Worm (Caenorhabditis elegans) whole organism, late embryonic: ENCODE data around the gene F13A2.2.

Source experiments
- K02D7.2 ChIP-seq: sonication (generic microtip); optimal IDR thresholded peaks from 2 replicates; lab custom pipeline; 2017; ENCODE audit warnings: mild to moderate bottlenecking, missing genetic modification characterization, missing compliant biosample characterization
- hlh-13 ChIP-seq: fragments of 200-800 bp; sonication (Bioruptor generic); optimal IDR thresholded peaks from 2 replicates; lab custom pipeline; 2018; ENCODE audit warnings: mild to moderate bottlenecking, missing genetic modification characterization, missing compliant biosample characterization

DNA sequence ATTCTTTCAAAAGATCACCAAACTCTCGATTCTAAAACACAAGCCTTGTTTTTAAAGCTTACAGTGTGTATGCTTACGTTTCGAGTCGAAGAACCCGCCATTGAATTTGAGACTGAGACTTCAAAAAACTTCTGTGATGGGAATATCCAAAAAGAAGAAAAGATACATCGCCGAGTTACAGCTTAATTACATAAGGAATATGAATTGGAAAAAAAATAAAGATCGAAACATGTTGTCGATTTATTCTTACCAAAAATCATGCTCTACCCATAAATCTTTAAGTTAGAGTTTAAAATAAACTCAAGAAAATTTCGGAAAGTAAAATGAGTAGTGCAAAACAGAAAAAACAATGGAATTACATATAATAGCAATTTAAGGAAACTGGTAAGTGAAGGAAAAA is 1.8 kb upstream of the F13A2.2 start, which contains the start of gene F13A2.10:
- no peak for TF ChIP-seq K02D7.2 (tag; lab: Kevin White, UChicago)
- TF ChIP-seq hlh-13 (GFP tag; lab: Kevin White, UChicago): no peak
